Worm (Caenorhabditis elegans) whole organism, L3 larva: ENCODE results near the gene D2024.5.

ENCODE experiments used
- R02D3.7 ChIP-seq: fragments of 150-350 bp; optimal IDR thresholded peaks from 2 replicates; lab custom pipeline; 2014; ENCODE audit warnings: missing biosample characterization, missing genetic modification characterization
- ZK546.5 ChIP-seq: sonication (generic microtip); optimal IDR thresholded peaks from 2 replicates; lab custom pipeline; 2017; ENCODE audit warnings: missing biosample characterization, missing genetic modification characterization
- aly-2 ChIP-seq: fragments of 150-350 bp; optimal IDR thresholded peaks from 2 replicates; lab custom pipeline; 2014; ENCODE audit warnings: missing biosample characterization, missing genetic modification characterization
- ceh-28 ChIP-seq: fragments of 150-350 bp; optimal IDR thresholded peaks from 2 replicates; lab custom pipeline; 2014; ENCODE audit warnings: missing biosample characterization, missing genetic modification reagents, missing genetic modification characterization
- ceh-82 ChIP-seq: fragments of 150-350 bp; optimal IDR thresholded peaks from 2 replicates; lab custom pipeline; 2014; ENCODE audit warnings: missing biosample characterization, missing genetic modification characterization
- ceh-9 ChIP-seq: sonication (generic microtip); optimal IDR thresholded peaks from 2 replicates; lab custom pipeline; 2018; ENCODE audit warnings: missing biosample characterization, missing genetic modification characterization
- egl-27 ChIP-seq: sonication (generic microtip); optimal IDR thresholded peaks from 4 replicates; lab custom pipeline; 2017; ENCODE audit warnings: missing biosample characterization, missing genetic modification reagents, missing genetic modification characterization
- elt-1 ChIP-seq: fragments of 150-350 bp; optimal IDR thresholded peaks from 2 replicates; lab custom pipeline; 2014; ENCODE audit warnings: missing biosample characterization, missing genetic modification characterization
- elt-2 ChIP-seq: sonication (generic microtip); optimal IDR thresholded peaks from 2 replicates; lab custom pipeline; 2016; ENCODE audit warnings: missing genetic modification reagents, mild to moderate bottlenecking, missing genetic modification characterization, missing compliant biosample characterization
- elt-3 ChIP-seq, 3 experiments: fragments of 150-350 bp in 1 of 3; sonication (generic microtip) in 2 of 3; optimal IDR thresholded peaks; 2 replicates in 2 of 3; 4 replicates in 1 of 3; lab custom pipeline; 2014 to 2017; ENCODE audit warnings: missing biosample characterization in 3 of 3, missing genetic modification characterization in 3 of 3
- eor-1 ChIP-seq, 2 experiments: fragments of 150-350 bp; optimal IDR thresholded peaks; 2 replicates each; lab custom pipeline; 2014 to 2018; ENCODE audit warnings: missing biosample characterization in 2 of 2, missing genetic modification characterization in 2 of 2
- lin-39 ChIP-seq: fragments of 150-350 bp; optimal IDR thresholded peaks from 2 replicates; lab custom pipeline; 2018; ENCODE audit warnings: missing biosample characterization, missing genetic modification reagents, missing genetic modification characterization
- lsy-12 ChIP-seq: sonication (generic microtip); optimal IDR thresholded peaks from 2 replicates; lab custom pipeline; 2016; ENCODE audit warnings: mild to moderate bottlenecking, missing genetic modification characterization, missing compliant biosample characterization
- nhr-11 ChIP-seq: fragments of 150-350 bp; optimal IDR thresholded peaks from 2 replicates; lab custom pipeline; 2014; ENCODE audit warnings: missing biosample characterization, missing genetic modification characterization
- nhr-12 ChIP-seq: fragments of 150-350 bp; optimal IDR thresholded peaks from 2 replicates; lab custom pipeline; 2014; ENCODE audit warnings: missing biosample characterization, missing genetic modification characterization
- nhr-23 ChIP-seq: fragments of 150-350 bp; optimal IDR thresholded peaks from 2 replicates; lab custom pipeline; 2014; ENCODE audit warnings: missing biosample characterization, missing genetic modification reagents, missing genetic modification characterization
- nhr-237 ChIP-seq: fragments of 150-350 bp; optimal IDR thresholded peaks from 2 replicates; lab custom pipeline; 2014; ENCODE audit warnings: missing biosample characterization, missing genetic modification characterization
- nhr-25 ChIP-seq: sonication (generic microtip); optimal IDR thresholded peaks from 2 replicates; lab custom pipeline; 2017; ENCODE audit warnings: missing biosample characterization, missing genetic modification characterization
- nhr-28 ChIP-seq: fragments of 150-350 bp; optimal IDR thresholded peaks from 2 replicates; lab custom pipeline; 2014; ENCODE audit warnings: missing biosample characterization, missing genetic modification characterization
- nhr-67 ChIP-seq: fragments of 150-350 bp; optimal IDR thresholded peaks from 2 replicates; lab custom pipeline; 2014; ENCODE audit warnings: missing biosample characterization, missing genetic modification characterization
- pha-4 ChIP-seq: fragments of 150-350 bp; optimal IDR thresholded peaks from 2 replicates; lab custom pipeline; 2014; ENCODE audit warnings: missing biosample characterization, missing genetic modification reagents, missing genetic modification characterization
- pqm-1 ChIP-seq: fragments of 150-350 bp; optimal IDR thresholded peaks from 2 replicates; lab custom pipeline; 2017; ENCODE audit warnings: missing biosample characterization, missing genetic modification characterization, inconsistent platforms
- sea-2 ChIP-seq: fragments of 150-350 bp; sonication (generic microtip); optimal IDR thresholded peaks from 4 replicates; lab custom pipeline; 2014; ENCODE audit warnings: missing biosample characterization, missing genetic modification reagents, missing genetic modification characterization
- snpc-4 ChIP-seq: fragments of 150-350 bp; optimal IDR thresholded peaks from 2 replicates; lab custom pipeline; 2014; ENCODE audit warnings: missing biosample characterization, missing genetic modification characterization
- tbx-2 ChIP-seq: sonication (generic microtip); optimal IDR thresholded peaks from 2 replicates; lab custom pipeline; 2016; ENCODE audit warnings: mild to moderate bottlenecking, missing genetic modification characterization, missing compliant biosample characterization
- unc-39 ChIP-seq: sonication (generic microtip); optimal IDR thresholded peaks from 4 replicates; lab custom pipeline; 2017; ENCODE audit warnings: missing biosample characterization, missing genetic modification characterization
- ztf-4 ChIP-seq: fragments of 150-350 bp; optimal IDR thresholded peaks from 2 replicates; lab custom pipeline; 2014; ENCODE audit warnings: missing biosample characterization, missing genetic modification characterization

The D2024.5 gene

DNA sequence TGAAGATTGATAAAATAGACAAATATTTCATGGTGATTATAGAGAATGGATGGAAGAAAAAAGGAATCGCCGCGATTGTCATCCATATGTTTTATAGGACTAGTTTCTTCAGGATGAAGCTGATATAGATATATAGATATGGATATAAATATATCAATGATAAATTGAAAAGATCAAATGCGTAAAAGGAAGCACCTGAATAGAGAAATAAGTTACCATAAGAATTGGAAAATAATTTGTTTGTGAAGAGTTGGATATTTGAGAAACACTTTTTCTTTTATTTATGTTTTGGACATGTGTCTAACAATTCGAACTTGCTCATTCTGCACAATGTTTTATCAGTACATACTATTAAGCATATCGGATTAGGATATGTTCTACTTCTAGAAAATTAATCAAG lies 40.1 kb downstream of the D2024.5 start, which contains the start of gene C42D4.13:
C42D4.13 (minus strand) TSS at position 101 of the 400 bp plus-strand sequence.
- TF ChIP-seq egl-27 (tag; lab: Kevin White, UChicago) (no peak), pqm-1 (tag; lab: Kevin White, UChicago) (no peak)

DNA sequence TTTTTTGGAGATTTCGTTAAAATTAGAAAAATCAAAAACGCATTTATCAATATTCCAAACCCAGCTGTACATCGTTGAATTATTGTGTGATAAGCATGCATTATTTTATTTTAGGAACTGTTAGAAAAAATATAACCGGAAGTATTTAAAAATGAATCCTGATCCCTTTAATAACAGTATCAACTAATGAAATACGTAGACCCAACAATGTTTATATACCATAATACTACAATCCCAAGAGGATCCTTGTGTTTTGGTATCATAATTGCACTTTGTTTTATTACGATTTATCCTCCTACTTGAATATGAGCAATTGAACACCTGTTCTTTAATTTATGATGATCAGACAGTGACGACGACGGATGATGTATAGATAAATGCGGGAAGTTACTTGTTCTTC lies 41.4 kb downstream of the D2024.5 start, which contains the start of gene str-249:
str-249 (minus strand) TSS at position 101 of the 400 bp plus-strand sequence.
- no peak for TF ChIP-seq tbx-2 (tag; lab: Kevin White, UChicago)
- no peak for TF ChIP-seq ceh-82 (tag; lab: Kevin White, UChicago)
- no peak for TF ChIP-seq ztf-4 (tag; lab: Kevin White, UChicago)
- no peak for TF ChIP-seq lin-39
- no peak for TF ChIP-seq elt-1 (tag; lab: Kevin White, UChicago)
- no peak for TF ChIP-seq eor-1 (tag; optimal IDR thresholded peaks at IDR 0.05; lab: Kevin White, UChicago)
- TF ChIP-seq aly-2 (tag; lab: Kevin White, UChicago), result no peak
- no peak for TF ChIP-seq ZK546.5 (tag; lab: Kevin White, UChicago)
- no peak for TF ChIP-seq R02D3.7 (tag; lab: Kevin White, UChicago)
- no peak for TF ChIP-seq sea-2
- no peak for TF ChIP-seq nhr-67 (tag; lab: Kevin White, UChicago)
- TF ChIP-seq lsy-12, result no peak
- TF ChIP-seq ceh-9 (tag; lab: Kevin White, UChicago), result no peak
- TF ChIP-seq nhr-12, result no peak
- TF ChIP-seq nhr-28 (tag; lab: Kevin White, UChicago), result no peak
- no peak for TF ChIP-seq snpc-4 (tag; lab: Kevin White, UChicago)

DNA sequence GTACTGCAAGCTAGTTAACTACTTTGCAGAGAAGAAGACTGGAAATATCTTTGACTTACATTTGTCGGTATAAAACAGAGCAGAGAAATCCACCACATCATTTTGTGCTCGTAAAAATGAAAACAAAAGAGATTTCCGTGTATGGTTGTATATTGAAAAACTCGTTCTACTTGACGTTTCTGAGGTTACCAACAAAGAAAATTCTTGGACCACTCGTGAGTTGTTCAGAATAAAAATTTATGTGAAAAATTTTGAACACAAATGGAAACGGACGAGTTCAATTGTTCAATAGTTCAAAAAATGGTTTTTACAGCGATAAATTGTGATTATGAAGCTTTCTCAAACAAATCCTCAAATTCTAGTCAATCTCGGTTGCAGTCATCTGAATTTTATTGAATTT lies 43.5 kb downstream of the D2024.5 start, which contains the start of gene clec-179:
clec-179 (minus strand) TSS at position 101 of the 400 bp plus-strand sequence.
- no peak for TF ChIP-seq nhr-67 (tag; lab: Kevin White, UChicago)
- no peak for TF ChIP-seq sea-2
- TF ChIP-seq pha-4 (tag; lab: Kevin White, UChicago), result no peak
- no peak for TF ChIP-seq nhr-12
- no peak for TF ChIP-seq ceh-28 (tag; lab: Kevin White, UChicago)
- TF ChIP-seq nhr-11, result no peak
- TF ChIP-seq unc-39 (tag; lab: Kevin White, UChicago), result no peak
- TF ChIP-seq nhr-237, result no peak
- no peak for TF ChIP-seq elt-3 (tag; optimal IDR thresholded peaks at IDR 0.05; lab: Kevin White, UChicago)
- TF ChIP-seq nhr-23 (tag; lab: Kevin White, UChicago), result no peak
- TF ChIP-seq elt-2, result no peak

ce11 chrIV:7182818-7183217 lies 45.3 kb downstream of the D2024.5 start:
- TF ChIP-seq elt-2 (peak; percentile 48), tbx-2 (tag; lab: Kevin White, UChicago) (no peak)
- TF ChIP-seq, all 47 proteins: peak for 1

- peak; percentile 84 for TF ChIP-seq pqm-1 (tag; lab: Kevin White, UChicago)
- TF ChIP-seq elt-2, result peak; percentile 88
- no peak for TF ChIP-seq elt-3 (tag; optimal IDR thresholded peaks at IDR 0.05; lab: Kevin White, UChicago)
Observed at ce11 chrIV:7180304-7180703, 47.8 kb downstream of the D2024.5 start, which contains the start of gene cest-10. Gene cest-10 (plus strand): TSS chrIV:7180557.

- peak; percentile 96 for TF ChIP-seq nhr-25
- TF ChIP-seq nhr-28 (tag; lab: Kevin White, UChicago), result no peak
Observed at ce11 chrIV:7178942-7179341, 49.2 kb downstream of the D2024.5 start, which contains the start of gene C42D4.3. Gene C42D4.3 (plus strand): TSS chrIV:7179239.
